Fruit fly (Drosophila melanogaster) Kc167 (cell line): ENCODE data around the gene CG5107.

Experiments
- Myc ChIP-seq: fragments of >200 bp; optimal IDR thresholded peaks from 2 replicates; lab custom pipeline; 2017; ENCODE audit warnings: missing external identifiers
- Sin3A ChIP-seq: fragments of >200 bp; optimal IDR thresholded peaks from 2 replicates; lab custom pipeline; 2018; ENCODE audit warnings: missing external identifiers
- ttk ChIP-seq: sonication (Bioruptor generic); optimal IDR thresholded peaks from 2 replicates; lab custom pipeline; 2017; ENCODE audit warnings: missing external identifiers

- TF ChIP-seq Sin3A (no peak), ttk (lab: Kevin White, UChicago) (no peak), Myc (lab: Kevin White, UChicago) (no peak)
These were observed 28.2 kb upstream of the CG5107 start, which contains the start of the genes CG4553 and MED28 for dm6 chr3R:25476744-25477143.
